Worm (Caenorhabditis elegans) whole organism, L4 larva: ENCODE data around the gene fbxb-55.
A peak's percentile ranks its signal among the peaks of the same experiment; 100 is the strongest.

Source experiments
- D1046.2 ChIP-seq: fragments of 200-800 bp; sonication (Bioruptor generic); IDR thresholded peaks from 2 replicates; pipeline ENCODE4 v1.3.6; 2022; ENCODE audit warnings: missing genetic modification characterization, missing compliant biosample characterization
- F10B5.3 ChIP-seq: sonication (generic microtip); optimal IDR thresholded peaks from 2 replicates; lab custom pipeline; 2016; ENCODE audit warnings: mild to moderate bottlenecking, missing genetic modification characterization, missing compliant biosample characterization
- F26F4.8 ChIP-seq: fragments of 200-800 bp; sonication (Bioruptor generic); conservative IDR thresholded peaks from 2 replicates; pipeline ENCODE4 v1.3.6; 2022; ENCODE audit warnings: missing genetic modification characterization, missing compliant biosample characterization
- F37D6.2 ChIP-seq: sonication (generic microtip); optimal IDR thresholded peaks from 2 replicates; lab custom pipeline; 2016; ENCODE audit warnings: mild to moderate bottlenecking, missing genetic modification characterization, missing compliant biosample characterization
- F44E2.7 ChIP-seq: fragments of 200-800 bp; sonication (Bioruptor generic); IDR thresholded peaks from 2 replicates; pipeline ENCODE4 v2.1.2; 2022; ENCODE audit warnings: missing genetic modification characterization, missing compliant biosample characterization
- T20F7.1 ChIP-seq: fragments of 200-800 bp; sonication (Bioruptor generic); optimal IDR thresholded peaks from 2 replicates; lab custom pipeline; 2018; ENCODE audit warnings: mild to moderate bottlenecking, missing genetic modification characterization, missing compliant biosample characterization
- T26A8.4 ChIP-seq: fragments of 200-800 bp; sonication (Bioruptor generic); IDR thresholded peaks from 2 replicates; pipeline ENCODE4 v1.3.6; 2022; ENCODE audit warnings: missing genetic modification characterization, missing compliant biosample characterization
- Y75B8A.6 ChIP-seq: fragments of 200-800 bp; sonication (Bioruptor generic); IDR thresholded peaks from 2 replicates; pipeline ENCODE4 v1.3.6; 2022; ENCODE audit warnings: missing genetic modification reagents, missing genetic modification characterization, missing compliant biosample characterization
- aha-1 ChIP-seq: fragments of 150-350 bp; peaks from one replicate; lab custom pipeline; 2014; ENCODE audit warnings: missing biosample characterization, missing genetic modification characterization
- aly-2 ChIP-seq: sonication (generic microtip); optimal IDR thresholded peaks from 2 replicates; lab custom pipeline; 2018; ENCODE audit warnings: missing biosample characterization, missing genetic modification characterization
- attf-4 ChIP-seq: sonication (generic microtip); optimal IDR thresholded peaks from 3 replicates; lab custom pipeline; 2017; ENCODE audit warnings: missing biosample characterization, missing genetic modification characterization
- ceh-28 ChIP-seq: fragments of 150-350 bp; optimal IDR thresholded peaks from 2 replicates; lab custom pipeline; 2014; ENCODE audit warnings: missing biosample characterization, missing genetic modification reagents, missing genetic modification characterization
- ceh-82 ChIP-seq: sonication (generic microtip); optimal IDR thresholded peaks from 2 replicates; lab custom pipeline; 2017; ENCODE audit warnings: missing biosample characterization, missing genetic modification characterization
- cey-2 ChIP-seq: sonication (generic microtip); optimal IDR thresholded peaks from 3 replicates; lab custom pipeline; 2017; ENCODE audit warnings: missing genetic modification characterization, mild to moderate bottlenecking, missing compliant biosample characterization, antibody characterized with exemption, borderline replicate concordance; ENCODE audit not compliant: insufficient read depth
- ctbp-1 ChIP-seq: fragments of 200-800 bp; sonication (Bioruptor generic); IDR thresholded peaks from 2 replicates; pipeline ENCODE4 v1.3.6; 2022; ENCODE audit warnings: missing genetic modification reagents, missing genetic modification characterization, missing compliant biosample characterization
- daf-12 ChIP-seq: fragments of 150-350 bp; optimal IDR thresholded peaks from 2 replicates; lab custom pipeline; 2014; ENCODE audit warnings: missing biosample characterization, missing genetic modification reagents, missing genetic modification characterization
- daf-16 ChIP-seq, 3 experiments: sonication (generic microtip); optimal IDR thresholded peaks; 2 replicates each; lab custom pipeline; 2016 to 2017; ENCODE audit warnings: missing genetic modification characterization in 3 of 3, missing genetic modification reagents in 3 of 3, mild to moderate bottlenecking in 2 of 3, missing compliant biosample characterization in 2 of 3, missing biosample characterization in 1 of 3, moderate library complexity in 1 of 3
- dmd-8 ChIP-seq: fragments of 200-800 bp; sonication (Bioruptor generic); IDR thresholded peaks from 2 replicates; pipeline ENCODE4 v1.3.6; 2022; ENCODE audit warnings: missing genetic modification characterization, missing compliant biosample characterization
- fkh-10 ChIP-seq: fragments of 150-350 bp; optimal IDR thresholded peaks from 2 replicates; lab custom pipeline; 2014; ENCODE audit warnings: missing biosample characterization, missing genetic modification reagents, missing genetic modification characterization
- fos-1 ChIP-seq: fragments of 150-350 bp; optimal IDR thresholded peaks from 2 replicates; lab custom pipeline; 2014; ENCODE audit warnings: missing biosample characterization, missing genetic modification characterization
- gei-8 ChIP-seq: fragments of 200-800 bp; sonication (Bioruptor generic); optimal IDR thresholded peaks from 2 replicates; lab custom pipeline; 2018; ENCODE audit warnings: mild to moderate bottlenecking, missing genetic modification characterization, missing compliant biosample characterization
- hif-1 ChIP-seq, 2 experiments: sonication (generic microtip); optimal IDR thresholded peaks; 2 replicates each; lab custom pipeline; 2016 to 2017; ENCODE audit warnings: missing compliant biosample characterization in 2 of 2, missing genetic modification characterization in 2 of 2, missing genetic modification reagents in 2 of 2, missing genotype in 2 of 2, mild to moderate bottlenecking in 1 of 2
- lin-1 ChIP-seq: fragments of 200-800 bp; sonication (Bioruptor generic); IDR thresholded peaks from 2 replicates; pipeline ENCODE4 v1.3.6; 2022; ENCODE audit warnings: missing genetic modification reagents, missing genetic modification characterization, missing compliant biosample characterization
- lin-15B ChIP-seq: fragments of 150-350 bp; sonication (generic microtip); optimal IDR thresholded peaks from 3 replicates; lab custom pipeline; 2014; ENCODE audit warnings: missing biosample characterization, missing genetic modification characterization
- lin-29 ChIP-seq: fragments of 200-800 bp; sonication (Bioruptor generic); IDR thresholded peaks from 2 replicates; pipeline ENCODE4 v1.3.6; 2022; ENCODE audit warnings: missing genetic modification reagents, missing genetic modification characterization, missing compliant biosample characterization
- lin-39 ChIP-seq: fragments of 150-350 bp; optimal IDR thresholded peaks from 2 replicates; lab custom pipeline; 2014; ENCODE audit warnings: missing biosample characterization, missing genetic modification reagents, missing genetic modification characterization
- lsy-2 ChIP-seq, 2 experiments: fragments of 150-350 bp in 1 of 2; sonication (generic microtip) in 1 of 2; optimal IDR thresholded peaks; 2 replicates each; lab custom pipeline; 2014 to 2017; ENCODE audit warnings: missing biosample characterization in 2 of 2, missing genetic modification characterization in 2 of 2
- madf-9 ChIP-seq: fragments of 200-800 bp; sonication (Bioruptor generic); conservative IDR thresholded peaks from 2 replicates; pipeline ENCODE4 v1.3.6; 2022; ENCODE audit warnings: missing genetic modification reagents, missing genetic modification characterization, missing compliant biosample characterization
- mdl-1 ChIP-seq, 2 experiments: fragments of 150-350 bp in 1 of 2; sonication (generic microtip) in 1 of 2; optimal IDR thresholded peaks; 2 replicates each; lab custom pipeline; 2014 to 2017; ENCODE audit warnings: missing biosample characterization in 2 of 2, missing genetic modification characterization in 2 of 2
- mep-1 ChIP-seq: fragments of 150-350 bp; sonication (generic microtip); optimal IDR thresholded peaks from 3 replicates; lab custom pipeline; 2014; ENCODE audit warnings: missing biosample characterization, missing genetic modification characterization
- mes-2 ChIP-seq: sonication (generic microtip); optimal IDR thresholded peaks from 2 replicates; lab custom pipeline; 2016; ENCODE audit warnings: missing genotype, mild to moderate bottlenecking, missing genetic modification characterization, missing compliant biosample characterization; ENCODE audit not compliant: poor library complexity, severe bottlenecking
- mxl-2 ChIP-seq: fragments of 200-800 bp; sonication (Bioruptor generic); conservative IDR thresholded peaks from 2 replicates; pipeline ENCODE4 v1.3.6; 2022; ENCODE audit warnings: missing genetic modification reagents, missing genetic modification characterization, missing compliant biosample characterization
- nhr-102 ChIP-seq: sonication (generic microtip); optimal IDR thresholded peaks from 2 replicates; lab custom pipeline; 2016; ENCODE audit warnings: mild to moderate bottlenecking, missing genetic modification characterization, moderate library complexity, missing compliant biosample characterization
- nhr-111 ChIP-seq: fragments of 200-800 bp; sonication (Bioruptor generic); optimal IDR thresholded peaks from 2 replicates; lab custom pipeline; 2018; ENCODE audit warnings: mild to moderate bottlenecking, missing genetic modification characterization, missing compliant biosample characterization
- nhr-25 ChIP-seq: sonication (generic microtip); optimal IDR thresholded peaks from 2 replicates; lab custom pipeline; 2017; ENCODE audit warnings: missing genetic modification characterization, mild to moderate bottlenecking, missing compliant biosample characterization, antibody characterized with exemption, moderate library complexity, borderline replicate concordance; ENCODE audit not compliant: insufficient read depth
- nhr-6 ChIP-seq: fragments of 150-350 bp; optimal IDR thresholded peaks from 2 replicates; lab custom pipeline; 2014; ENCODE audit warnings: missing biosample characterization, missing genetic modification characterization
- nhr-76 ChIP-seq: fragments of 150-350 bp; optimal IDR thresholded peaks from 2 replicates; lab custom pipeline; 2014; ENCODE audit warnings: missing biosample characterization, missing genetic modification characterization
- nhr-77 ChIP-seq: fragments of 150-350 bp; optimal IDR thresholded peaks from 2 replicates; lab custom pipeline; 2014; ENCODE audit warnings: missing biosample characterization, missing genetic modification characterization
- php-3 ChIP-seq: fragments of 200-800 bp; sonication (Bioruptor generic); IDR thresholded peaks from 2 replicates; pipeline ENCODE4 v1.3.6; 2022; ENCODE audit warnings: missing genetic modification reagents, missing genetic modification characterization, missing compliant biosample characterization
- pqm-1 ChIP-seq: sonication (generic microtip); optimal IDR thresholded peaks from 2 replicates; lab custom pipeline; 2017; ENCODE audit warnings: missing biosample characterization, missing genetic modification characterization
- rbr-2 ChIP-seq: sonication (generic microtip); optimal IDR thresholded peaks from 2 replicates; lab custom pipeline; 2016; ENCODE audit warnings: missing genotype, missing genetic modification characterization, missing compliant biosample characterization
- set-16 ChIP-seq: fragments of 200-800 bp; sonication (Bioruptor generic); IDR thresholded peaks from 2 replicates; pipeline ENCODE4 v1.3.6; 2022; ENCODE audit warnings: missing genetic modification reagents, missing genetic modification characterization, missing compliant biosample characterization
- snpc-4 ChIP-seq: fragments of 150-350 bp; optimal IDR thresholded peaks from 2 replicates; lab custom pipeline; 2014; ENCODE audit warnings: missing biosample characterization, missing genetic modification characterization
- spr-1 ChIP-seq: sonication (generic microtip); optimal IDR thresholded peaks from 2 replicates; lab custom pipeline; 2016; ENCODE audit warnings: mild to moderate bottlenecking, missing genetic modification characterization, missing compliant biosample characterization
- tag-97 ChIP-seq: fragments of 200-800 bp; sonication (Bioruptor generic); IDR thresholded peaks from 2 replicates; pipeline ENCODE4 v1.3.6; 2022; ENCODE audit warnings: missing genetic modification characterization, missing compliant biosample characterization
- unc-39 ChIP-seq: sonication (generic microtip); optimal IDR thresholded peaks from 2 replicates; lab custom pipeline; 2017; ENCODE audit warnings: missing biosample characterization, missing genetic modification characterization
- zfp-2 ChIP-seq: sonication (generic microtip); optimal IDR thresholded peaks from 2 replicates; lab custom pipeline; 2016; ENCODE audit warnings: mild to moderate bottlenecking, missing genetic modification characterization, missing compliant biosample characterization
- zip-11 ChIP-seq: fragments of 200-800 bp; sonication (Bioruptor generic); IDR thresholded peaks from 2 replicates; pipeline ENCODE4 v1.3.6; 2022; ENCODE audit warnings: missing genetic modification characterization, missing compliant biosample characterization
- ztf-11 ChIP-seq: fragments of 150-350 bp; optimal IDR thresholded peaks from 2 replicates; lab custom pipeline; 2014; ENCODE audit warnings: missing biosample characterization, missing genetic modification characterization

fbxb-55 gene

ce11 chrIV:4024159-4025004, 44.2 kb upstream of the fbxb-55 start (continued):
- no peak for TF ChIP-seq T20F7.1 (GFP tag; lab: Kevin White, UChicago)
- TF ChIP-seq nhr-6 (tag; lab: Kevin White, UChicago) = no peak
- peak; percentile 54 for TF ChIP-seq rbr-2
- TF ChIP-seq pqm-1 = peak; percentile 20
- no peak for TF ChIP-seq ceh-28
- TF ChIP-seq zfp-2 = no peak
- no peak for TF ChIP-seq nhr-76 (tag; lab: Kevin White, UChicago)
- peak in 1 of 2 experiments; percentile 88 for TF ChIP-seq hif-1 (tag; optimal IDR thresholded peaks at IDR 0.05; lab: Kevin White, UChicago)
- TF ChIP-seq unc-39 (tag; lab: Kevin White, UChicago) = no peak
- TF ChIP-seq F44E2.7 (GFP tag; lab: Robert Waterston, UW) = no peak
- peak; percentile 68 for TF ChIP-seq lin-29
- peak; percentile 85 for TF ChIP-seq set-16
- no peak for TF ChIP-seq tag-97
- no peak for TF ChIP-seq fos-1 (tag; lab: Kevin White, UChicago)
- TF ChIP-seq nhr-111 = no peak
- no peak for TF ChIP-seq cey-2 (tag; lab: Kevin White, UChicago)
- no peak for TF ChIP-seq lin-15B (tag; lab: Kevin White, UChicago)
- peak in 1 of 2 experiments; percentile 82 for TF ChIP-seq mdl-1 (tag; optimal IDR thresholded peaks at IDR 0.05; lab: Kevin White, UChicago)
- no peak for TF ChIP-seq fkh-10 (GFP tag; lab: Kevin White, UChicago)
- TF ChIP-seq zip-11 (GFP tag; lab: Robert Waterston, UW) = no peak
- TF ChIP-seq ztf-11 (tag; lab: Kevin White, UChicago) = no peak
- peak; percentile 80 for TF ChIP-seq mep-1 (tag; lab: Kevin White, UChicago)
- TF ChIP-seq madf-9 (GFP tag; lab: Robert Waterston, UW) = no peak
- no peak for TF ChIP-seq mxl-2 (GFP tag; lab: Robert Waterston, UW)
- TF ChIP-seq nhr-102 (tag; lab: Kevin White, UChicago) = peak; percentile 61
- TF ChIP-seq nhr-77 (tag; lab: Kevin White, UChicago) = peak; percentile 84
- no peak for TF ChIP-seq dmd-8 (GFP tag; lab: Robert Waterston, UW)
- TF ChIP-seq aly-2 (tag; lab: Kevin White, UChicago) = no peak
- peak; percentile 46 for TF ChIP-seq nhr-25 (tag; lab: Kevin White, UChicago)
- TF ChIP-seq D1046.2 (GFP tag; lab: Robert Waterston, UW) = no peak
- peak; percentile 72 for TF ChIP-seq aha-1 (tag; lab: Kevin White, UChicago)
- TF ChIP-seq lsy-2 (tag; optimal IDR thresholded peaks at IDR 0.05; lab: Kevin White, UChicago) = peak in 1 of 2 experiments; percentile 63
- TF ChIP-seq mes-2 (tag; lab: Kevin White, UChicago) = peak; percentile 80
- TF ChIP-seq daf-16 (GFP tag; optimal IDR thresholded peaks at IDR 0.05; lab: Kevin White, UChicago) = peak in 1 of 2 experiments; percentile 97
- peak; percentile 80 for TF ChIP-seq daf-16 (tag; optimal IDR thresholded peaks at IDR 0.05; lab: Kevin White, UChicago)
- TF ChIP-seq attf-4 = no peak
- TF ChIP-seq lin-1 (GFP tag; lab: Robert Waterston, UW) = no peak
- peak; percentile 70 for TF ChIP-seq gei-8 (GFP tag; lab: Kevin White, UChicago)
- no peak for TF ChIP-seq Y75B8A.6 (GFP tag; lab: Robert Waterston, UW)
- no peak for TF ChIP-seq snpc-4 (tag; lab: Kevin White, UChicago)
- TF ChIP-seq F26F4.8 = no peak
- TF ChIP-seq spr-1 = no peak
- no peak for TF ChIP-seq daf-12
- peak; percentile 27; the same call in 1 of the 2 replicates for TF ChIP-seq php-3
- no peak for TF ChIP-seq lin-39 (tag; lab: Kevin White, UChicago)
- no peak for TF ChIP-seq F37D6.2 (tag; lab: Kevin White, UChicago)
- peak; percentile 66 for TF ChIP-seq T26A8.4
- TF ChIP-seq F10B5.3 (tag; lab: Kevin White, UChicago) = no peak
- no peak for TF ChIP-seq ceh-82 (tag; lab: Kevin White, UChicago)
- TF ChIP-seq ctbp-1 = peak; percentile 37; the same call in 1 of the 2 replicates
